Worm (Caenorhabditis elegans): ENCODE measurements around the gene srh-16.

- TF ChIP-seq F13C5.2 (tag; optimal IDR thresholded peaks at IDR 0.05) (no peak), ama-1 (optimal IDR thresholded peaks at IDR 0.05) (no peak), hmg-4 (GFP tag; optimal IDR thresholded peaks at IDR 0.05) (no peak), ceh-36 (tag; optimal IDR thresholded peaks at IDR 0.05) (no peak), tbx-11 (GFP tag; IDR thresholded peaks at IDR 0.05) (no peak), pes-1 (GFP tag; IDR thresholded peaks at IDR 0.05) (no peak), aly-1 (tag; optimal IDR thresholded peaks at IDR 0.05) (no peak), scrt-1 (GFP tag; IDR thresholded peaks at IDR 0.05) (no peak), ets-7 (tag; optimal IDR thresholded peaks at IDR 0.05) (no peak), B0310.2 (tag; optimal IDR thresholded peaks at IDR 0.05) (no peak), sea-1 (GFP tag; conservative IDR thresholded peaks at IDR 0.05) (no peak), flt-1 (GFP tag; IDR thresholded peaks at IDR 0.05) (no peak), hmbx-1 (tag; optimal IDR thresholded peaks at IDR 0.05) (no peak)
These were observed 15.9 kb upstream of the srh-16 start for ce11 chrV:12275714-12276113.

Measured in whole organism, early embryonic.